Worm (Caenorhabditis elegans) whole organism, young adult: ENCODE data around the gene Y39C12A.9.

Source experiments
- C06A6.2 ChIP-seq: fragments of 200-800 bp; sonication (Bioruptor generic); conservative IDR thresholded peaks from 2 replicates; pipeline ENCODE4 v1.3.6; 2022; ENCODE audit warnings: missing genetic modification characterization, missing compliant biosample characterization
- F23B12.7 ChIP-seq: sonication (generic microtip); optimal IDR thresholded peaks from 2 replicates; lab custom pipeline; 2017; ENCODE audit warnings: missing genetic modification characterization, mild to moderate bottlenecking, missing compliant biosample characterization, antibody characterized with exemption, moderate library complexity; ENCODE audit not compliant: insufficient read depth
- F33H1.4 ChIP-seq: fragments of 200-800 bp; sonication (Bioruptor generic); IDR thresholded peaks from 2 replicates; pipeline ENCODE4 v1.3.6; 2022; ENCODE audit warnings: missing genetic modification reagents, missing genetic modification characterization, missing compliant biosample characterization
- F37B4.10 ChIP-seq: fragments of 200-800 bp; sonication (Bioruptor generic); IDR thresholded peaks from 2 replicates; pipeline ENCODE4 v1.3.6; 2022; ENCODE audit warnings: missing genetic modification characterization, missing compliant biosample characterization
- F39B2.1 ChIP-seq: fragments of 200-800 bp; sonication (Bioruptor generic); IDR thresholded peaks from 2 replicates; pipeline ENCODE4 v1.3.6; 2022; ENCODE audit warnings: missing genetic modification reagents, missing genetic modification characterization, missing compliant biosample characterization
- F52B5.7 ChIP-seq: sonication (generic microtip); optimal IDR thresholded peaks from 2 replicates; lab custom pipeline; 2016; ENCODE audit warnings: mild to moderate bottlenecking, missing genetic modification characterization, missing compliant biosample characterization
- F55B11.4 ChIP-seq: sonication (generic microtip); optimal IDR thresholded peaks from 2 replicates; lab custom pipeline; 2016; ENCODE audit warnings: missing compliant biosample characterization, missing genetic modification characterization, borderline replicate concordance; ENCODE audit not compliant: insufficient read depth
- F57A8.1 ChIP-seq: fragments of 200-800 bp; sonication (Bioruptor generic); optimal IDR thresholded peaks from 2 replicates; lab custom pipeline; 2018; ENCODE audit warnings: mild to moderate bottlenecking, missing genetic modification characterization, moderate library complexity, missing compliant biosample characterization
- K12H6.12 ChIP-seq: fragments of 200-800 bp; sonication (Bioruptor generic); optimal IDR thresholded peaks from 2 replicates; lab custom pipeline; 2018; ENCODE audit warnings: mild to moderate bottlenecking, missing genetic modification characterization, missing compliant biosample characterization
- Y67H2A.10 ChIP-seq: fragments of 200-800 bp; sonication (Bioruptor generic); conservative IDR thresholded peaks from 2 replicates; pipeline ENCODE4 v1.3.6; 2022; ENCODE audit warnings: missing genetic modification reagents, missing genetic modification characterization, missing compliant biosample characterization
- Y79H2A.3 ChIP-seq: fragments of 200-800 bp; sonication (Bioruptor generic); conservative IDR thresholded peaks from 2 replicates; pipeline ENCODE4 v1.3.6; 2022; ENCODE audit warnings: missing genetic modification reagents, missing genetic modification characterization, missing compliant biosample characterization
- aptf-3 ChIP-seq: fragments of 200-800 bp; sonication (Bioruptor generic); IDR thresholded peaks from 2 replicates; pipeline ENCODE4 v1.3.6; 2022; ENCODE audit warnings: missing genetic modification characterization, missing compliant biosample characterization
- athp-1 ChIP-seq: sonication (generic microtip); optimal IDR thresholded peaks from 2 replicates; lab custom pipeline; 2017; ENCODE audit warnings: mild to moderate bottlenecking, missing genetic modification characterization, missing compliant biosample characterization
- attf-5 ChIP-seq: fragments of 200-800 bp; sonication (Bioruptor generic); optimal IDR thresholded peaks from 2 replicates; lab custom pipeline; 2018; ENCODE audit warnings: mild to moderate bottlenecking, missing genetic modification characterization, missing compliant biosample characterization
- cebp-2 ChIP-seq: fragments of 200-800 bp; sonication (Bioruptor generic); IDR thresholded peaks from 2 replicates; pipeline ENCODE4 v1.3.6; 2022; ENCODE audit warnings: missing genetic modification characterization, missing compliant biosample characterization
- ceh-100 ChIP-seq: fragments of 200-800 bp; sonication (Bioruptor generic); IDR thresholded peaks from 2 replicates; pipeline ENCODE4 v1.3.6; 2022; ENCODE audit warnings: missing genetic modification reagents, missing genetic modification characterization, missing compliant biosample characterization
- ceh-27 ChIP-seq: fragments of 200-800 bp; sonication (Bioruptor generic); optimal IDR thresholded peaks from 2 replicates; lab custom pipeline; 2018; ENCODE audit warnings: mild to moderate bottlenecking, missing genetic modification characterization, moderate library complexity, missing compliant biosample characterization
- ceh-58 ChIP-seq: fragments of 200-800 bp; sonication (Bioruptor generic); IDR thresholded peaks from 2 replicates; pipeline ENCODE4 v1.3.6; 2022; ENCODE audit warnings: missing genetic modification characterization, missing compliant biosample characterization
- ceh-79 ChIP-seq: sonication (generic microtip); optimal IDR thresholded peaks from 2 replicates; lab custom pipeline; 2017; ENCODE audit warnings: mild to moderate bottlenecking, missing genetic modification characterization, missing compliant biosample characterization
- ceh-91 ChIP-seq: fragments of 200-800 bp; sonication (Bioruptor generic); IDR thresholded peaks from 2 replicates; pipeline ENCODE4 v1.3.6; 2022; ENCODE audit warnings: missing genetic modification reagents, missing genetic modification characterization, missing compliant biosample characterization
- egl-44 ChIP-seq: fragments of 200-800 bp; sonication (Bioruptor generic); IDR thresholded peaks from 2 replicates; pipeline ENCODE4 v1.3.6; 2022; ENCODE audit warnings: missing genetic modification reagents, missing genetic modification characterization, missing compliant biosample characterization
- egrh-3 ChIP-seq: fragments of 200-800 bp; sonication (Bioruptor generic); IDR thresholded peaks from 2 replicates; pipeline ENCODE4 v1.3.6; 2022; ENCODE audit warnings: missing genetic modification reagents, missing genetic modification characterization, missing compliant biosample characterization
- ets-4 ChIP-seq: fragments of 200-800 bp; sonication (Bioruptor generic); optimal IDR thresholded peaks from 2 replicates; lab custom pipeline; 2018; ENCODE audit warnings: mild to moderate bottlenecking, missing genetic modification characterization, missing compliant biosample characterization
- fkh-3 ChIP-seq: sonication (generic microtip); optimal IDR thresholded peaks from 2 replicates; lab custom pipeline; 2016; ENCODE audit warnings: mild to moderate bottlenecking, missing genetic modification characterization, missing compliant biosample characterization
- gei-17 ChIP-seq: fragments of 200-800 bp; sonication (Bioruptor generic); optimal IDR thresholded peaks from 2 replicates; lab custom pipeline; 2018; ENCODE audit warnings: mild to moderate bottlenecking, missing genetic modification characterization, missing compliant biosample characterization
- him-1 ChIP-seq: sonication (generic microtip); optimal IDR thresholded peaks from 2 replicates; lab custom pipeline; 2016; ENCODE audit warnings: missing genotype, missing genetic modification reagents, missing genetic modification characterization, missing compliant biosample characterization
- hmg-20 ChIP-seq: fragments of 200-800 bp; sonication (Bioruptor generic); IDR thresholded peaks from 2 replicates; pipeline ENCODE4 v1.3.6; 2022; ENCODE audit warnings: missing genetic modification reagents, missing genetic modification characterization, missing compliant biosample characterization
- let-526 ChIP-seq: fragments of 200-800 bp; sonication (Bioruptor generic); IDR thresholded peaks from 2 replicates; pipeline ENCODE4 v1.3.6; 2022; ENCODE audit warnings: missing genetic modification reagents, missing genetic modification characterization, missing compliant biosample characterization
- let-607 ChIP-seq, 2 experiments: fragments of 200-800 bp in 1 of 2; sonication (Bioruptor generic) in 1 of 2; sonication (generic microtip) in 1 of 2; optimal IDR thresholded peaks; 2 replicates each; lab custom pipeline; 2016 to 2018; ENCODE audit warnings: mild to moderate bottlenecking in 2 of 2, missing compliant biosample characterization in 2 of 2, missing genetic modification characterization in 2 of 2, moderate library complexity in 2 of 2, missing genotype in 1 of 2
- lin-35 ChIP-seq, 3 experiments: fragments of 150-350 bp in 2 of 3; sonication (generic microtip) in 1 of 3; optimal IDR thresholded peaks; 2 replicates each; lab custom pipeline; 2014 to 2018; ENCODE audit warnings: missing biosample characterization in 3 of 3, missing genetic modification characterization in 3 of 3, missing genetic modification reagents in 3 of 3
- madf-3 ChIP-seq: fragments of 200-800 bp; sonication (Bioruptor generic); IDR thresholded peaks from 2 replicates; pipeline ENCODE4 v1.3.6; 2022; ENCODE audit warnings: missing genetic modification reagents, missing genetic modification characterization, missing compliant biosample characterization
- mes-4 ChIP-seq: sonication (generic microtip); optimal IDR thresholded peaks from 2 replicates; lab custom pipeline; 2016; ENCODE audit warnings: missing genotype, missing genetic modification characterization, missing compliant biosample characterization
- nfya-2 ChIP-seq: fragments of 200-800 bp; sonication (Bioruptor generic); IDR thresholded peaks from 2 replicates; pipeline ENCODE4 v1.3.6; 2022; ENCODE audit warnings: missing genetic modification reagents, missing genetic modification characterization, missing compliant biosample characterization
- nfyb-1 ChIP-seq: fragments of 200-800 bp; sonication (Bioruptor generic); IDR thresholded peaks from 2 replicates; pipeline ENCODE4 v1.3.6; 2022; ENCODE audit warnings: missing genetic modification reagents, missing genetic modification characterization, missing compliant biosample characterization
- nhr-120 ChIP-seq: fragments of 200-800 bp; sonication (Bioruptor generic); IDR thresholded peaks from 2 replicates; pipeline ENCODE4 v1.3.6; 2022; ENCODE audit warnings: missing genetic modification characterization, missing compliant biosample characterization
- nhr-80 ChIP-seq: sonication (generic microtip); optimal IDR thresholded peaks from 2 replicates; lab custom pipeline; 2016; ENCODE audit warnings: missing genetic modification characterization, missing compliant biosample characterization
- repo-1 ChIP-seq: sonication (generic microtip); optimal IDR thresholded peaks from 2 replicates; lab custom pipeline; 2017; ENCODE audit warnings: mild to moderate bottlenecking, missing genetic modification characterization, missing compliant biosample characterization
- rpc-1 ChIP-seq, 2 experiments: fragments of 150-350 bp in 1 of 2; sonication (generic microtip) in 1 of 2; optimal IDR thresholded peaks; 2 replicates each; lab custom pipeline; 2014 to 2018; ENCODE audit warnings: missing biosample characterization in 1 of 2, missing genetic modification characterization in 1 of 2, missing genetic modification reagents in 1 of 2, missing genotype in 1 of 2
- snpc-1.1 ChIP-seq: sonication (generic microtip); optimal IDR thresholded peaks from 2 replicates; lab custom pipeline; 2017; ENCODE audit warnings: missing genetic modification characterization, mild to moderate bottlenecking, missing compliant biosample characterization, antibody characterized with exemption, moderate library complexity, missing genotype, missing genetic modification reagents; ENCODE audit not compliant: insufficient read depth
- snpc-3.4 ChIP-seq: sonication (generic microtip); optimal IDR thresholded peaks from 2 replicates; lab custom pipeline; 2017; ENCODE audit warnings: missing genetic modification characterization, mild to moderate bottlenecking, missing compliant biosample characterization, antibody characterized with exemption, moderate library complexity, missing genotype, missing genetic modification reagents
- snpc-4 ChIP-seq, 5 experiments: fragments of 150-350 bp in 1 of 5; sonication (generic microtip) in 4 of 5; optimal IDR thresholded peaks; 2 replicates each; lab custom pipeline; 2014 to 2018; ENCODE audit warnings: missing genetic modification characterization in 5 of 5, missing biosample characterization in 3 of 5, antibody characterized with exemption in 2 of 5, mild to moderate bottlenecking in 2 of 5, missing compliant biosample characterization in 2 of 5, missing genotype in 2 of 5, moderate library complexity in 2 of 5, missing genetic modification reagents in 1 of 5
- somi-1 ChIP-seq: fragments of 200-800 bp; sonication (Bioruptor generic); optimal IDR thresholded peaks from 2 replicates; lab custom pipeline; 2018; ENCODE audit warnings: mild to moderate bottlenecking, missing genetic modification characterization, missing compliant biosample characterization
- sptf-2 ChIP-seq: fragments of 200-800 bp; sonication (Bioruptor generic); optimal IDR thresholded peaks from 2 replicates; lab custom pipeline; 2018; ENCODE audit warnings: mild to moderate bottlenecking, missing genetic modification characterization, missing compliant biosample characterization
- tlf-1 ChIP-seq: fragments of 200-800 bp; sonication (Bioruptor generic); optimal IDR thresholded peaks from 2 replicates; lab custom pipeline; 2018; ENCODE audit warnings: mild to moderate bottlenecking, missing genetic modification characterization, missing compliant biosample characterization
- zim-3 ChIP-seq: sonication (generic microtip); optimal IDR thresholded peaks from 2 replicates; lab custom pipeline; 2017; ENCODE audit warnings: mild to moderate bottlenecking, missing genetic modification characterization, moderate library complexity, missing compliant biosample characterization
- ztf-22 ChIP-seq: fragments of 200-800 bp; sonication (Bioruptor generic); optimal IDR thresholded peaks from 2 replicates; lab custom pipeline; 2018; ENCODE audit warnings: mild to moderate bottlenecking, missing genetic modification characterization, moderate library complexity, missing compliant biosample characterization
- ztf-25 ChIP-seq: fragments of 200-800 bp; sonication (Bioruptor generic); IDR thresholded peaks from 2 replicates; pipeline ENCODE4 v1.3.6; 2022; ENCODE audit warnings: missing genetic modification reagents, missing genetic modification characterization, missing compliant biosample characterization

Y39C12A.9 gene

DNA sequence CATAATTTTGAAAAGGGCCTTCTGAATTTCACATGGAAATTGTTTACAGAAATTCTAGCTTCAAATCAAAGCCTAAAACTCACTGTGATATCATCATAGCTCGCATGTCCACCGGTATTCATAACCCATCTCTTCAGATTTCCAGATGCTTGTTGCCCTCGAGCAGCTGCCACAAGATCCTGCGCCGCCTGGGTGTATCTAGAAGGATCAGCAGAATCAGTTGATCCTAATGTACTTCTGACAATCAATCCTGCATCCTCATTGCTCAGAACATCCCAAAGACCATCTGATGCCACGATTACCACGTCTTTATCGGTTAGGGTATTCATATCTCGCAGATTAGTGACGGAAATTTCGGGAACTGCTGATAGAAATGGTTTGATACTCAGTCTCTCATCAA lies 6.9 kb upstream of the Y39C12A.9 start:
- TF ChIP-seq nhr-80 (no peak), mes-4 (tag; lab: Kevin White, UChicago) (no peak), ceh-27 (GFP tag; lab: Kevin White, UChicago) (no peak), nhr-120 (GFP tag; lab: Robert Waterston, UW) (no peak), egrh-3 (no peak), repo-1 (tag; lab: Kevin White, UChicago) (no peak), ceh-79 (tag; lab: Kevin White, UChicago) (no peak), F39B2.1 (no peak), rpc-1 (optimal IDR thresholded peaks at IDR 0.05; lab: Kevin White, UChicago) (no peak), rpc-1 (tag; optimal IDR thresholded peaks at IDR 0.05; lab: Kevin White, UChicago) (no peak), ztf-25 (no peak), madf-3 (GFP tag; lab: Robert Waterston, UW) (no peak), snpc-4 (GFP tag; optimal IDR thresholded peaks at IDR 0.05; lab: Kevin White, UChicago) (no peak), snpc-4 (tag; optimal IDR thresholded peaks at IDR 0.05; lab: Kevin White, UChicago) (no peak), gei-17 (GFP tag; lab: Kevin White, UChicago) (no peak), nfya-2 (GFP tag; lab: Robert Waterston, UW) (no peak), aptf-3 (no peak), F33H1.4 (GFP tag; lab: Robert Waterston, UW) (no peak), F57A8.1 (GFP tag; lab: Kevin White, UChicago) (no peak), snpc-1.1 (no peak)
- TF ChIP-seq, all 124 proteins: peak for 0

ce11 chrIV:12261353-12261752 lies 2.3 kb upstream of the Y39C12A.9 start, which contains the start of gene sre-14:
Gene sre-14 (minus strand): TSS chrIV:12261453.
- TF ChIP-seq ets-4 (GFP tag; lab: Kevin White, UChicago) (no peak), ceh-91 (GFP tag; lab: Robert Waterston, UW) (no peak), nhr-120 (GFP tag; lab: Robert Waterston, UW) (no peak), repo-1 (tag; lab: Kevin White, UChicago) (no peak), C06A6.2 (GFP tag; lab: Robert Waterston, UW) (no peak), F55B11.4 (tag; lab: Kevin White, UChicago) (no peak), F52B5.7 (no peak), F23B12.7 (tag; lab: Kevin White, UChicago) (no peak), F37B4.10 (no peak), K12H6.12 (no peak), somi-1 (GFP tag; lab: Kevin White, UChicago) (no peak), nfyb-1 (GFP tag; lab: Robert Waterston, UW) (no peak), cebp-2 (no peak), athp-1 (tag; lab: Kevin White, UChicago) (no peak), fkh-3 (no peak), rpc-1 (optimal IDR thresholded peaks at IDR 0.05; lab: Kevin White, UChicago) (no peak), rpc-1 (tag; optimal IDR thresholded peaks at IDR 0.05; lab: Kevin White, UChicago) (no peak), mes-4 (tag; lab: Kevin White, UChicago) (no peak), zim-3 (no peak), sptf-2 (no peak), hmg-20 (GFP tag; lab: Robert Waterston, UW) (no peak)

DNA sequence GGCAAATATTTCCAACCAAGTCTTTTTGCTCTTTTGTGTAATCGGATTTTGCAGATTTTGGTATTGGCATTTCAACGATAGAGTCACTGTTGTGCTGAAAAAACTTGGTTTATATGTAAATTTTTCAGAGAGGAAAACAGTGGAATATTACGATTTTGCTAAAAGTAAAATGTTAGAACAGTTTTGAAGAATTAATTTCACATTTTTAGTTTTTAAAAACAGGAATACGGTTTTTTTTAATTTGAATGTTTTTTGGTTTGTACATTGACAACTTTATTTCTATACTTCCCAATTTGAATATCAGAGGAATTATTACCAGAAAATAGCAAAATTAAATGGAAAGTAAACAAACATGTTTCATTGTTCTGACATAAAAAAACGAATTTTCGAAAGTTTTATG lies 6.4 kb downstream of the Y39C12A.9 start, which contains the start of gene dnj-26:
Gene dnj-26, minus strand, starts transcription at position 101 of the 400 bp plus-strand sequence.
- TF ChIP-seq tlf-1 (GFP tag; lab: Kevin White, UChicago) = no peak
- TF ChIP-seq ztf-22 (GFP tag; lab: Kevin White, UChicago) = no peak
- no peak for TF ChIP-seq Y79H2A.3
- no peak for TF ChIP-seq ceh-100 (GFP tag; lab: Robert Waterston, UW)
- TF ChIP-seq snpc-3.4 = no peak
- TF ChIP-seq let-526 (GFP tag; lab: Robert Waterston, UW) = no peak
- no peak for TF ChIP-seq egl-44 (GFP tag; lab: Robert Waterston, UW)
- TF ChIP-seq let-607 (tag; optimal IDR thresholded peaks at IDR 0.05; lab: Kevin White, UChicago) = no peak
- no peak for TF ChIP-seq ceh-58 (GFP tag; lab: Robert Waterston, UW)
- no peak for TF ChIP-seq lin-35 (GFP tag; optimal IDR thresholded peaks at IDR 0.05; lab: Kevin White, UChicago)
- TF ChIP-seq him-1 = no peak
- no peak for TF ChIP-seq F55B11.4 (tag; lab: Kevin White, UChicago)
- no peak for TF ChIP-seq attf-5 (GFP tag; lab: Kevin White, UChicago)
- no peak for TF ChIP-seq Y67H2A.10
